Fruit fly (Drosophila melanogaster) whole organism, pupa: ENCODE measurements around the gene vn.

Experiments used
- CG10348 ChIP-seq: fragments of 200-800 bp; sonication (Bioruptor generic); IDR thresholded peaks from 2 replicates; pipeline ENCODE4 v1.3.6; 2022; ENCODE audit warnings: missing biosample characterization, missing genetic modification characterization
- CG12605 ChIP-seq: fragments of 200-800 bp; sonication (Bioruptor generic); IDR thresholded peaks from 2 replicates; pipeline ENCODE4 v1.3.6; 2022; ENCODE audit warnings: missing biosample characterization, missing genetic modification characterization
- CG13204 ChIP-seq: fragments of 200-800 bp; sonication (Bioruptor generic); optimal IDR thresholded peaks from 2 replicates; lab custom pipeline; 2018; ENCODE audit warnings: missing biosample characterization, mild to moderate bottlenecking, missing genetic modification characterization, moderate library complexity
- CG14655 ChIP-seq: fragments of 200-800 bp; sonication (Bioruptor generic); optimal IDR thresholded peaks from 3 replicates; lab custom pipeline; 2017; ENCODE audit warnings: mild to moderate bottlenecking, missing biosample characterization, missing genetic modification reagents, missing genetic modification characterization
- CG15710 ChIP-seq: fragments of 200-800 bp; sonication (Bioruptor generic); optimal IDR thresholded peaks from 2 replicates; lab custom pipeline; 2018; ENCODE audit warnings: missing biosample characterization, mild to moderate bottlenecking, missing genetic modification characterization, moderate library complexity
- CG17806 ChIP-seq: fragments of 200-800 bp; sonication (Bioruptor generic); optimal IDR thresholded peaks from 2 replicates; lab custom pipeline; 2018; ENCODE audit warnings: missing biosample characterization, mild to moderate bottlenecking, missing genetic modification characterization, moderate library complexity
- CG32121 ChIP-seq: fragments of 200-800 bp; sonication (Bioruptor generic); IDR thresholded peaks from 2 replicates; pipeline ENCODE4 v1.3.6; 2022; ENCODE audit warnings: missing biosample characterization, missing genetic modification characterization
- CG34367 ChIP-seq: fragments of 200-800 bp; sonication (Bioruptor generic); optimal IDR thresholded peaks from 2 replicates; lab custom pipeline; 2018; ENCODE audit warnings: missing biosample characterization, mild to moderate bottlenecking, missing genetic modification characterization
- CG4496 ChIP-seq: fragments of 200-800 bp; sonication (Bioruptor generic); IDR thresholded peaks from 3 replicates; pipeline ENCODE4 v1.3.6; 2022; ENCODE audit warnings: missing biosample characterization, missing genetic modification characterization
- CG8159 ChIP-seq: fragments of 200-800 bp; sonication (Bioruptor generic); optimal IDR thresholded peaks from 3 replicates; lab custom pipeline; 2018; ENCODE audit warnings: missing biosample characterization, mild to moderate bottlenecking, missing genetic modification characterization, moderate library complexity
- CG8301 ChIP-seq: fragments of 200-800 bp; sonication (Bioruptor generic); optimal IDR thresholded peaks from 2 replicates; lab custom pipeline; 2018; ENCODE audit warnings: missing biosample characterization, mild to moderate bottlenecking, missing genetic modification characterization
- CG9948 ChIP-seq: fragments of 200-800 bp; sonication (Bioruptor generic); optimal IDR thresholded peaks from 2 replicates; lab custom pipeline; 2018; ENCODE audit warnings: missing biosample characterization, mild to moderate bottlenecking, missing genetic modification characterization, moderate library complexity
- D1 ChIP-seq: fragments of 200-800 bp; sonication (Bioruptor generic); optimal IDR thresholded peaks from 2 replicates; lab custom pipeline; 2018; ENCODE audit warnings: missing biosample characterization, mild to moderate bottlenecking, missing genetic modification characterization, moderate library complexity
- EcR ChIP-seq: fragments of 200-800 bp; sonication (Bioruptor generic); optimal IDR thresholded peaks from 3 replicates; lab custom pipeline; 2019; ENCODE audit warnings: missing biosample characterization, missing genetic modification characterization, mild to moderate bottlenecking, moderate library complexity, missing genetic modification reagents
- Ets98B ChIP-seq: fragments of 200-800 bp; sonication (Bioruptor generic); IDR thresholded peaks from 2 replicates; pipeline ENCODE4 v1.3.6; 2022; ENCODE audit warnings: missing biosample characterization, missing genetic modification characterization
- Pif1A ChIP-seq: fragments of 200-800 bp; sonication (Bioruptor generic); optimal IDR thresholded peaks from 3 replicates; lab custom pipeline; 2016; ENCODE audit warnings: missing biosample characterization, missing genetic modification characterization
- Pif1B ChIP-seq: fragments of 200-800 bp; sonication (Bioruptor generic); optimal IDR thresholded peaks from 3 replicates; lab custom pipeline; 2016; ENCODE audit warnings: missing biosample characterization, missing genetic modification characterization
- Snoo ChIP-seq: fragments of 200-800 bp; sonication (Bioruptor generic); optimal IDR thresholded peaks from 3 replicates; lab custom pipeline; 2017; ENCODE audit warnings: missing biosample characterization, mild to moderate bottlenecking, missing genetic modification characterization, inconsistent platforms
- fd96Ca ChIP-seq: fragments of 200-800 bp; sonication (Bioruptor generic); IDR thresholded peaks from 3 replicates; pipeline ENCODE4 v1.3.6; 2022; ENCODE audit warnings: missing biosample characterization, missing genetic modification characterization
- gl ChIP-seq: fragments of 200-800 bp; sonication (Bioruptor generic); optimal IDR thresholded peaks from 2 replicates; lab custom pipeline; 2018; ENCODE audit warnings: missing biosample characterization, mild to moderate bottlenecking, missing genetic modification characterization
- rn ChIP-seq: fragments of 200-800 bp; sonication (Bioruptor generic); IDR thresholded peaks from 2 replicates; pipeline ENCODE4 v1.3.6; 2022; ENCODE audit warnings: missing biosample characterization, missing genetic modification characterization

vn gene

dm6 chr3L:5838880-5839279, 6.6 kb downstream of the vn start:
- TF ChIP-seq CG13204 (GFP tag; lab: Kevin White, UChicago) (no peak), fd96Ca (no peak), CG8301 (tag; lab: Kevin White, UChicago) (no peak), CG4496 (GFP tag; lab: Robert Waterston, UW) (no peak), Snoo (no peak), CG14655 (GFP tag; lab: Kevin White, UChicago) (no peak), CG15710 (tag; lab: Kevin White, UChicago) (no peak), CG9948 (tag; lab: Kevin White, UChicago) (no peak), CG8159 (tag; lab: Kevin White, UChicago) (no peak), Ets98B (GFP tag; lab: Robert Waterston, UW) (no peak), gl (tag; lab: Kevin White, UChicago) (no peak), CG17806 (tag; lab: Kevin White, UChicago) (no peak), rn (GFP tag; lab: Robert Waterston, UW) (no peak), Pif1A (GFP tag; lab: Kevin White, UChicago) (no peak), EcR (GFP tag; lab: Kevin White, UChicago) (no peak), CG12605 (GFP tag; lab: Robert Waterston, UW) (no peak), Pif1B (GFP tag; lab: Kevin White, UChicago) (no peak)

DNA sequence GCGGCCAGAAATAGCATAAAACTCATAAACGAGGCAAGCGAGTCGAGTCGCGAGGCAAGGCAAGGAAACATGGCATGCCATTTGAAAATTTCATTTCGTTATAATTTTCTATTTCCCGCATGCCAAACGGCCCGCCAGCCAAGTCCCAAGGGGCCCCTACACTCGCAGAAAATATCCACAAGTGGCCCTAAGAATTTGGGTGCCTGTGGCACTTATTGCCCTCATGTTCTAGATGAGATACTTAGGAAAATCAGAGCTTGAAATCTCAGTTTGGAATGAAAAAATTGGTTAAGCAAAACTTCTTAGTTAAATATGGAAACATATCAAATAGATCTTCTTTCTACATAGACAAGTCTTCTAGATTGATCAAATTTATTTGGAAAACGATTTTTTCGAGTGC, 7.2 kb downstream of the vn start:
- no peak for TF ChIP-seq Snoo
- TF ChIP-seq gl (tag; lab: Kevin White, UChicago): no peak
- TF ChIP-seq CG15710 (tag; lab: Kevin White, UChicago): no peak
- TF ChIP-seq Pif1B (GFP tag; lab: Kevin White, UChicago): no peak
- no peak for TF ChIP-seq rn (GFP tag; lab: Robert Waterston, UW)
- TF ChIP-seq CG13204 (GFP tag; lab: Kevin White, UChicago): no peak
- no peak for TF ChIP-seq CG8301 (tag; lab: Kevin White, UChicago)
- no peak for TF ChIP-seq CG34367
- no peak for TF ChIP-seq CG14655 (GFP tag; lab: Kevin White, UChicago)
- no peak for TF ChIP-seq Pif1A (GFP tag; lab: Kevin White, UChicago)
- TF ChIP-seq CG12605 (GFP tag; lab: Robert Waterston, UW): no peak
- no peak for TF ChIP-seq CG4496 (GFP tag; lab: Robert Waterston, UW)
- TF ChIP-seq CG8159 (tag; lab: Kevin White, UChicago): no peak
- no peak for TF ChIP-seq CG17806 (tag; lab: Kevin White, UChicago)
- TF ChIP-seq CG32121 (GFP tag; lab: Robert Waterston, UW): no peak
- TF ChIP-seq fd96Ca: no peak; the same call in 2 of the 3 replicates
- TF ChIP-seq CG10348 (GFP tag; lab: Robert Waterston, UW): no peak
- TF ChIP-seq Ets98B (GFP tag; lab: Robert Waterston, UW): no peak
- TF ChIP-seq D1 (tag; lab: Kevin White, UChicago): no peak
- TF ChIP-seq CG9948 (tag; lab: Kevin White, UChicago): no peak

DNA sequence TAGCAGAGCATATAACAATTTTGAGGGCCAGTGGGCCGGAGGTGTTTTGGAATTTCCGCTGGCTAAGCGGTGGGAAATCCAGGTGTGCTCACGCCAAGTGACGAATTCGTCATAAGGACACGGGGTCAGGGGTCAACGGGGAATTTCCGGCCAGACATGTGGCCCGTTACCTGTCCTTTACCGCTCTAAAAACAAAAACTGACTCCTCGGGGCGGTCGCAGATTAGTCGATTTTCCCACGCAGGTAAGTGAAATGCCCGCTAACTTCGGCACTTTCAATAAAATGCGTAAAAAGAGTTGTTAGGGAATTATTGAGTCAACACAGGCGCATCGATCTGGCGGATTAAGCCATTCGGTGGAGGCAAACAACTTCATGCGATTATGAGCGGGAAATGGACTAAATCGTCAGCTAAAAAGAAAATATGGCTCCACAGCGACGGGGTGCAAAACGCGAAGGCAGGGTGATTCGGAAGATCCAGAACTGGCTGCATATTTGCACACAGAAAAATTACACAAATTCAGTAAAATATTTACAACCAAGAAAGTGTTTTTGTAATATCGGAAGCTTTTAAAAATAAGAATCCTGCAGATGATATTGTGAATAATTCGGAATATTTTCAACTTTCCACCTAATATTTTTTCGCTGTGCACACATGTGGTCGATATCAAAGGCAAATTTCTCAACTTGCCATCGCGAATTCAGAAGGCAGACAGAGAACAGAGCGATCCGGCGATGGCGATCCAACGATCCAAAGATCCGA, 9.4 kb downstream of the vn start:
- TF ChIP-seq CG10348 (GFP tag; lab: Robert Waterston, UW) (no peak), CG13204 (GFP tag; lab: Kevin White, UChicago) (no peak), CG8301 (tag; lab: Kevin White, UChicago) (peak; percentile 31), CG34367 (peak; percentile 29), CG9948 (tag; lab: Kevin White, UChicago) (peak; percentile 42), Pif1A (GFP tag; lab: Kevin White, UChicago) (peak; percentile 46), CG4496 (GFP tag; lab: Robert Waterston, UW) (peak; percentile 42; the same call in 1 of the 3 replicates), Pif1B (GFP tag; lab: Kevin White, UChicago) (peak; percentile 19), fd96Ca (0 out of 3 replicates have a peak, but pooled peaks have one; percentile 35), CG12605 (GFP tag; lab: Robert Waterston, UW) (no peak), CG14655 (GFP tag; lab: Kevin White, UChicago) (peak; percentile 63), CG32121 (GFP tag; lab: Robert Waterston, UW) (no peak), D1 (tag; lab: Kevin White, UChicago) (peak; percentile 36), Snoo (peak; percentile 32), CG8159 (tag; lab: Kevin White, UChicago) (peak; percentile 39), CG17806 (tag; lab: Kevin White, UChicago) (peak; percentile 60), CG15710 (tag; lab: Kevin White, UChicago) (peak; percentile 46)
- TF ChIP-seq, all 21 proteins: peak for 13

dm6 chr3L:5835431-5835830, 10.0 kb downstream of the vn start:
- no peak for TF ChIP-seq CG13204 (GFP tag; lab: Kevin White, UChicago)
- TF ChIP-seq CG10348 (GFP tag; lab: Robert Waterston, UW): no peak

dm6 chr3L:5834798-5835197, 10.7 kb downstream of the vn start:
- TF ChIP-seq CG4496 (GFP tag; lab: Robert Waterston, UW) (no peak), CG15710 (tag; lab: Kevin White, UChicago) (no peak), EcR (GFP tag; lab: Kevin White, UChicago) (no peak), gl (tag; lab: Kevin White, UChicago) (no peak), Ets98B (GFP tag; lab: Robert Waterston, UW) (no peak), Snoo (no peak), CG12605 (GFP tag; lab: Robert Waterston, UW) (no peak), CG32121 (GFP tag; lab: Robert Waterston, UW) (no peak), D1 (tag; lab: Kevin White, UChicago) (no peak), CG10348 (GFP tag; lab: Robert Waterston, UW) (no peak), CG8301 (tag; lab: Kevin White, UChicago) (no peak), Pif1A (GFP tag; lab: Kevin White, UChicago) (no peak)
- TF ChIP-seq, all 21 proteins: peak for 0
